Worm (Caenorhabditis elegans): Measurements from ENCODE around the gene F55G11.2.

F55G11.2 gene

DNA sequence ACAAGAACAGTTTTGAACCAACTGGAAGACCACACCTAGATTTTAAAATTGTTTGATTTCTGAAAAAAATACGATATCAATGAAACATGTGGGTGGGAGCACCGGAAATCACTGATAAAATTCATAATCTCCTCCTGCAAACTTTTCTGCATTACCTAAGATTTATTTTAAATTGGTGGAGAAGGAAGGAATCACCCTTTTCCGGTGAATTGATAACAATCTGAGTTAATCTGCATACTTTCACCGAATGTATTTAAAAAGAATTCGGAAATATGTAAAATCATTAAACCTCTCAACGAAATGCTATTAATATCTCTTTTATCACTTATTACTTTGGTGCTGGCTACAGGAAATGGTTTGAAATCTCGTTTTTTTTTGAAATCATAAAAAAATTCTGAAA is 26.5 kb downstream of the F55G11.2 start, which contains the start of gene dct-19:
dct-19 (plus strand) TSS at position 301 of the 400 bp plus-strand sequence.
- TF ChIP-seq lir-3 (tag; optimal IDR thresholded peaks at IDR 0.05; ENCODE audit: poor library complexity) (no peak), lin-39 (tag; optimal IDR thresholded peaks at IDR 0.05) (no peak), C04F5.9 (tag; optimal IDR thresholded peaks at IDR 0.05) (no peak), ceh-90 (tag; optimal IDR thresholded peaks at IDR 0.05) (no peak), zip-4 (GFP tag; optimal IDR thresholded peaks at IDR 0.05) (no peak), alr-1 (tag; optimal IDR thresholded peaks at IDR 0.05; ENCODE audit: borderline replicate concordance) (no peak), irx-1 (tag; optimal IDR thresholded peaks at IDR 0.05) (no peak), ets-5 (GFP tag; IDR thresholded peaks at IDR 0.05) (no peak), ceh-82 (tag; optimal IDR thresholded peaks at IDR 0.05) (no peak), ceh-63 (GFP tag; optimal IDR thresholded peaks at IDR 0.05) (no peak), mab-9 (GFP tag; IDR thresholded peaks at IDR 0.05) (no peak), unc-86 (tag; optimal IDR thresholded peaks at IDR 0.05) (no peak)

- TF ChIP-seq nhr-12 (tag; optimal IDR thresholded peaks at IDR 0.05) (no peak), pax-3 (tag; optimal IDR thresholded peaks at IDR 0.05) (no peak), fos-1 (tag; optimal IDR thresholded peaks at IDR 0.05) (no peak), nhr-11 (tag; optimal IDR thresholded peaks at IDR 0.05) (no peak), nhr-20 (tag; optimal IDR thresholded peaks at IDR 0.05) (no peak), efl-3 (GFP tag; optimal IDR thresholded peaks at IDR 0.05) (no peak), lin-14 (GFP tag; optimal IDR thresholded peaks at IDR 0.05) (no peak), lir-3 (tag; optimal IDR thresholded peaks at IDR 0.05; ENCODE audit: poor library complexity) (no peak), skn-1 (tag; optimal IDR thresholded peaks at IDR 0.05) (no peak), elt-2 (tag; optimal IDR thresholded peaks at IDR 0.05) (no peak), unc-30 (tag; optimal IDR thresholded peaks at IDR 0.05) (no peak), xbp-1 (tag; optimal IDR thresholded peaks at IDR 0.05) (no peak), unc-86 (tag; optimal IDR thresholded peaks at IDR 0.05) (no peak)
Measured at ce11 chrIV:12941254-12941653, 27.8 kb downstream of the F55G11.2 start, which contains the start of gene dod-24. TSS of gene dod-24 (minus strand) at chrIV:12941354.

ce11 chrIV:12936221-12936776 is 32.8 kb downstream of the F55G11.2 start, which contains the start of the genes cld-1 and dod-21:
TSS of gene cld-1 (minus strand) at chrIV:12936271.
TSS of gene dod-21 (plus strand) at chrIV:12936738.
- TF ChIP-seq nhr-90 (tag; optimal IDR thresholded peaks at IDR 0.05; ENCODE audit: poor library complexity) = peak; percentile 28
- no peak for TF ChIP-seq egl-27 (tag; optimal IDR thresholded peaks at IDR 0.05)
- TF ChIP-seq sptf-1 (tag; optimal IDR thresholded peaks at IDR 0.05) = no peak
- no peak for TF ChIP-seq lin-15B (tag; optimal IDR thresholded peaks at IDR 0.05)
- no peak for TF ChIP-seq unc-98 (GFP tag; IDR thresholded peaks at IDR 0.05)
- TF ChIP-seq nhr-71 (tag; optimal IDR thresholded peaks at IDR 0.05) = peak; percentile 40
- peak; percentile 5 for TF ChIP-seq pqm-1 (tag; optimal IDR thresholded peaks at IDR 0.05)
- TF ChIP-seq tlp-1 (tag; optimal IDR thresholded peaks at IDR 0.05) = peak; percentile 66
- no peak for TF ChIP-seq jun-1 (tag; optimal IDR thresholded peaks at IDR 0.05)
- no peak for TF ChIP-seq fkh-10 (GFP tag; optimal IDR thresholded peaks at IDR 0.05)
- no peak for TF ChIP-seq skn-1 (tag; optimal IDR thresholded peaks at IDR 0.05)
- TF ChIP-seq swsn-7 (tag; optimal IDR thresholded peaks at IDR 0.05) = no peak
- no peak for TF ChIP-seq pax-3 (tag; optimal IDR thresholded peaks at IDR 0.05)
- TF ChIP-seq hpl-2 (GFP tag; optimal IDR thresholded peaks at IDR 0.05) = no peak
- TF ChIP-seq lin-14 (GFP tag; optimal IDR thresholded peaks at IDR 0.05) = no peak
- no peak for TF ChIP-seq ceh-88 (GFP tag; IDR thresholded peaks at IDR 0.05)
- no peak for TF ChIP-seq ceh-90 (tag; optimal IDR thresholded peaks at IDR 0.05)
- no peak for TF ChIP-seq mef-2 (tag; optimal IDR thresholded peaks at IDR 0.05)
- TF ChIP-seq fkh-4 (tag; optimal IDR thresholded peaks at IDR 0.05; ENCODE audit: borderline replicate concordance) = no peak
- TF ChIP-seq fos-1 (tag; optimal IDR thresholded peaks at IDR 0.05) = no peak
- TF ChIP-seq ztf-4 (tag; optimal IDR thresholded peaks at IDR 0.05) = no peak
- TF ChIP-seq egl-13 (tag; optimal IDR thresholded peaks at IDR 0.05) = no peak
- TF ChIP-seq lsy-2 (tag; optimal IDR thresholded peaks at IDR 0.05) = no peak
- no peak for TF ChIP-seq aha-1 (tag; optimal IDR thresholded peaks at IDR 0.05)
- no peak for TF ChIP-seq sox-4 (tag; optimal IDR thresholded peaks at IDR 0.05)
- TF ChIP-seq elt-2 (tag; optimal IDR thresholded peaks at IDR 0.05) = peak; percentile 100
- TF ChIP-seq efl-1 (optimal IDR thresholded peaks at IDR 0.05) = no peak
- no peak for TF ChIP-seq efl-1 (GFP tag; optimal IDR thresholded peaks at IDR 0.05 in 1 of 2)
- TF ChIP-seq nhr-20 (tag; optimal IDR thresholded peaks at IDR 0.05) = peak; percentile 14
- no peak for TF ChIP-seq C16A3.4 (tag; optimal IDR thresholded peaks at IDR 0.05)
- no peak for TF ChIP-seq unc-130 (tag; optimal IDR thresholded peaks at IDR 0.05)
- TF ChIP-seq irx-1 (tag; optimal IDR thresholded peaks at IDR 0.05) = no peak
- no peak for TF ChIP-seq ces-1 (GFP tag; optimal IDR thresholded peaks at IDR 0.05)
- TF ChIP-seq nhr-237 (tag; optimal IDR thresholded peaks at IDR 0.05) = no peak
- no peak for TF ChIP-seq alr-1 (tag; optimal IDR thresholded peaks at IDR 0.05; ENCODE audit: borderline replicate concordance)

Measured in whole organism, L1 larva.